Worm (Caenorhabditis elegans): ENCODE data around the gene C15C7.4.

Gene C15C7.4

DNA sequence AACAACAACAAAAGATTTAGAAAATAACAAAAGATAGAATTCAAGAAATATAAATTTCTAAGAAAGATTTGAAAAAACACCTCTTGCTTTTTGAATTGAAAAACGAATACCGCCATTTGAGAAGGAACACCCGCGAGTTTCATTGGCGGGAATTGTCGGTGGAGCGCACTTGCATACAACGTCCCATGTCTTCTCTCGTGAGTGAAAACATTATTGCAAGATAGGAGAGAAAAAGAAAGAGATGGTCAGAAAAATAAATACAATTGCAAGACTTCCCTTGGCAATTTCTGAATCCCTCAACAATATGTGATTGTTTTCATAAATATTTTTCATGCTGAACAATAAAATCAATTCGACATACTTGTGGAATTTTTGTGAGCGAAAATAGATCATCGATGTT lies 39.2 kb upstream of the C15C7.4 start, which contains the start of gene K10B3.5 (continued):
- TF ChIP-seq mxl-1 (tag; optimal IDR thresholded peaks at IDR 0.05), result no peak
- no peak for TF ChIP-seq F49E8.2 (tag; optimal IDR thresholded peaks at IDR 0.05; ENCODE audit: insufficient read depth)
- peak; percentile 93 for TF ChIP-seq mcd-1 (GFP tag; IDR thresholded peaks at IDR 0.05)
- TF ChIP-seq D2030.7 (GFP tag; IDR thresholded peaks at IDR 0.05), result no peak
- TF ChIP-seq attf-3 (GFP tag; conservative IDR thresholded peaks at IDR 0.05), result no peak
- peak; percentile 78 for TF ChIP-seq F23B12.7 (tag; optimal IDR thresholded peaks at IDR 0.05; ENCODE audit: insufficient read depth)
- TF ChIP-seq nhr-120 (GFP tag; IDR thresholded peaks at IDR 0.05), result no peak
- no peak for TF ChIP-seq egrh-3 (GFP tag; IDR thresholded peaks at IDR 0.05)
- peak; percentile 48 for TF ChIP-seq lin-40 (tag; optimal IDR thresholded peaks at IDR 0.05)
- TF ChIP-seq bed-2 (GFP tag; IDR thresholded peaks at IDR 0.05), result no peak
- no peak for TF ChIP-seq T26A5.8 (tag; optimal IDR thresholded peaks at IDR 0.05)
- no peak for TF ChIP-seq Y56A3A.18 (GFP tag; IDR thresholded peaks at IDR 0.05)
- TF ChIP-seq ztf-18 (tag; optimal IDR thresholded peaks at IDR 0.05), result peak; percentile 28
- no peak for TF ChIP-seq dox-1 (GFP tag; IDR thresholded peaks at IDR 0.05)
- TF ChIP-seq tbx-9 (tag; optimal IDR thresholded peaks at IDR 0.05; ENCODE audit: borderline replicate concordance), result no peak
- no peak for TF ChIP-seq F57A8.1 (GFP tag; optimal IDR thresholded peaks at IDR 0.05)
- TF ChIP-seq F57C9.4 (tag; optimal IDR thresholded peaks at IDR 0.05), result no peak
- no peak for TF ChIP-seq ceh-27 (GFP tag; optimal IDR thresholded peaks at IDR 0.05)
- no peak for TF ChIP-seq nhr-27 (tag; optimal IDR thresholded peaks at IDR 0.05)
- no peak for TF ChIP-seq F39B2.1 (GFP tag; IDR thresholded peaks at IDR 0.05)
- no peak for TF ChIP-seq cebp-1 (GFP tag; IDR thresholded peaks at IDR 0.05)
- peak; percentile 59 for TF ChIP-seq cebp-1 (tag; optimal IDR thresholded peaks at IDR 0.05)
- TF ChIP-seq nfya-1 (tag; optimal IDR thresholded peaks at IDR 0.05; ENCODE audit: borderline replicate concordance, insufficient read depth), result no peak
- no peak for TF ChIP-seq lsy-27 (tag; optimal IDR thresholded peaks at IDR 0.05; ENCODE audit: borderline replicate concordance, insufficient read depth)
- TF ChIP-seq snpc-4 (GFP tag; optimal IDR thresholded peaks at IDR 0.05), result no peak
- peak in 1 of 4 experiments; percentile 14 for TF ChIP-seq snpc-4 (tag; optimal IDR thresholded peaks at IDR 0.05)
- TF ChIP-seq sptf-2 (GFP tag; optimal IDR thresholded peaks at IDR 0.05), result no peak
- no peak for TF ChIP-seq ztf-3 (GFP tag; optimal IDR thresholded peaks at IDR 0.05)
- TF ChIP-seq ztf-22 (GFP tag; optimal IDR thresholded peaks at IDR 0.05), result no peak
- TF ChIP-seq dpff-1 (tag; optimal IDR thresholded peaks at IDR 0.05), result no peak
- TF ChIP-seq ztf-28 (GFP tag; IDR thresholded peaks at IDR 0.05), result no peak
- TF ChIP-seq aptf-2 (GFP tag; conservative IDR thresholded peaks at IDR 0.05), result no peak
- no peak for TF ChIP-seq ztf-6 (GFP tag; IDR thresholded peaks at IDR 0.05)
- no peak for TF ChIP-seq madf-3 (GFP tag; IDR thresholded peaks at IDR 0.05)
- TF ChIP-seq attf-5 (GFP tag; optimal IDR thresholded peaks at IDR 0.05), result peak; percentile 61
- no peak for TF ChIP-seq him-1 (tag; optimal IDR thresholded peaks at IDR 0.05)
- TF ChIP-seq dpl-1 (GFP tag; optimal IDR thresholded peaks at IDR 0.05), result peak; percentile 51
- TF ChIP-seq sea-2 (GFP tag; IDR thresholded peaks at IDR 0.05), result no peak
- TF ChIP-seq zim-3 (tag; optimal IDR thresholded peaks at IDR 0.05), result no peak
- TF ChIP-seq snpc-1.1 (tag; optimal IDR thresholded peaks at IDR 0.05; ENCODE audit: insufficient read depth), result no peak
- no peak for TF ChIP-seq F52B5.7 (tag; optimal IDR thresholded peaks at IDR 0.05)
- TF ChIP-seq K12H6.12 (tag; optimal IDR thresholded peaks at IDR 0.05), result peak; percentile 21
- no peak for TF ChIP-seq let-607 (tag; optimal IDR thresholded peaks at IDR 0.05)
- no peak for TF ChIP-seq nfyb-1 (GFP tag; IDR thresholded peaks at IDR 0.05)
- no peak for TF ChIP-seq ztf-25 (GFP tag; IDR thresholded peaks at IDR 0.05)
- no peak for TF ChIP-seq ceh-79 (tag; optimal IDR thresholded peaks at IDR 0.05)
